Worm (Caenorhabditis elegans) whole organism, mixed stage, embryonic: ENCODE data around the gene F46C3.6.

Experiments
- M03D4.4 ChIP-seq: sonication (generic microtip); optimal IDR thresholded peaks from 2 replicates; lab custom pipeline; 2017; ENCODE audit warnings: mild to moderate bottlenecking, missing genetic modification characterization, missing compliant biosample characterization
- bed-3 ChIP-seq: fragments of 200-800 bp; sonication (Bioruptor generic); optimal IDR thresholded peaks from 3 replicates; lab custom pipeline; 2018; ENCODE audit warnings: mild to moderate bottlenecking, missing genetic modification characterization, moderate library complexity, missing compliant biosample characterization
- blmp-1 ChIP-seq: fragments of 150-350 bp; optimal IDR thresholded peaks from 2 replicates; lab custom pipeline; 2014; ENCODE audit warnings: missing biosample characterization, missing genetic modification characterization
- ceh-39 ChIP-seq: fragments of 150-350 bp; optimal IDR thresholded peaks from 2 replicates; lab custom pipeline; 2014; ENCODE audit warnings: missing biosample characterization, missing genetic modification characterization
- ceh-43 ChIP-seq: fragments of 200-800 bp; sonication (Bioruptor generic); optimal IDR thresholded peaks from 2 replicates; lab custom pipeline; 2018; ENCODE audit warnings: mild to moderate bottlenecking, missing genetic modification characterization, moderate library complexity, missing compliant biosample characterization
- ceh-83 ChIP-seq: fragments of 200-800 bp; sonication (Bioruptor generic); optimal IDR thresholded peaks from 2 replicates; lab custom pipeline; 2018; ENCODE audit warnings: mild to moderate bottlenecking, missing genetic modification characterization, missing compliant biosample characterization
- ces-1 ChIP-seq: fragments of 150-350 bp; optimal IDR thresholded peaks from 2 replicates; lab custom pipeline; 2014; ENCODE audit warnings: missing biosample characterization, missing genetic modification reagents, missing genetic modification characterization
- cnd-1 ChIP-seq: fragments of 200-800 bp; sonication (Bioruptor generic); optimal IDR thresholded peaks from 2 replicates; lab custom pipeline; 2018; ENCODE audit warnings: mild to moderate bottlenecking, missing genetic modification characterization, missing compliant biosample characterization
- drap-1 ChIP-seq: fragments of 200-800 bp; sonication (Bioruptor generic); optimal IDR thresholded peaks from 3 replicates; lab custom pipeline; 2018; ENCODE audit warnings: mild to moderate bottlenecking, missing genetic modification characterization, missing compliant biosample characterization
- flh-1 ChIP-seq: fragments of 200-800 bp; sonication (Bioruptor generic); optimal IDR thresholded peaks from 2 replicates; lab custom pipeline; 2018; ENCODE audit warnings: mild to moderate bottlenecking, missing genetic modification characterization, moderate library complexity, missing compliant biosample characterization
- hlh-1 ChIP-seq: fragments of 150-350 bp; optimal IDR thresholded peaks from 2 replicates; lab custom pipeline; 2014; ENCODE audit warnings: missing biosample characterization, missing genetic modification reagents, missing genetic modification characterization
- lin-32 ChIP-seq: fragments of 200-800 bp; sonication (Bioruptor generic); optimal IDR thresholded peaks from 2 replicates; lab custom pipeline; 2018; ENCODE audit warnings: mild to moderate bottlenecking, missing genetic modification characterization, missing compliant biosample characterization
- mep-1 ChIP-seq: fragments of 150-350 bp; optimal IDR thresholded peaks from 2 replicates; lab custom pipeline; 2017; ENCODE audit warnings: missing biosample characterization, missing genetic modification reagents, missing genetic modification characterization, inconsistent platforms
- mls-2 ChIP-seq: sonication (generic microtip); optimal IDR thresholded peaks from 2 replicates; lab custom pipeline; 2016; ENCODE audit warnings: mild to moderate bottlenecking, missing genetic modification characterization, moderate library complexity, missing compliant biosample characterization
- nhr-12 ChIP-seq: fragments of 150-350 bp; optimal IDR thresholded peaks from 2 replicates; lab custom pipeline; 2014; ENCODE audit warnings: missing biosample characterization, missing genetic modification characterization
- nhr-237 ChIP-seq: fragments of 150-350 bp; optimal IDR thresholded peaks from 2 replicates; lab custom pipeline; 2014; ENCODE audit warnings: missing biosample characterization, missing genetic modification characterization
- nhr-28 ChIP-seq: fragments of 150-350 bp; optimal IDR thresholded peaks from 2 replicates; lab custom pipeline; 2014; ENCODE audit warnings: missing biosample characterization, missing genetic modification characterization
- nhr-76 ChIP-seq: sonication (generic microtip); optimal IDR thresholded peaks from 2 replicates; lab custom pipeline; 2017; ENCODE audit warnings: missing biosample characterization, missing genetic modification characterization
- snpc-4 ChIP-seq: fragments of 150-350 bp; optimal IDR thresholded peaks from 2 replicates; lab custom pipeline; 2014; ENCODE audit warnings: missing biosample characterization, missing genetic modification characterization
- sptf-1 ChIP-seq: sonication (generic microtip); optimal IDR thresholded peaks from 2 replicates; lab custom pipeline; 2017; ENCODE audit warnings: mild to moderate bottlenecking, missing genetic modification characterization, moderate library complexity, missing compliant biosample characterization
- tbx-8 ChIP-seq: fragments of 200-800 bp; sonication (Bioruptor generic); optimal IDR thresholded peaks from 2 replicates; lab custom pipeline; 2018; ENCODE audit warnings: mild to moderate bottlenecking, missing genetic modification characterization, moderate library complexity, missing compliant biosample characterization
- unc-120 ChIP-seq: sonication (generic microtip); optimal IDR thresholded peaks from 2 replicates; lab custom pipeline; 2017; ENCODE audit warnings: missing genetic modification characterization, missing compliant biosample characterization; ENCODE audit not compliant: poor library complexity, severe bottlenecking
- unc-39 ChIP-seq: fragments of 150-350 bp; optimal IDR thresholded peaks from 2 replicates; lab custom pipeline; 2014; ENCODE audit warnings: missing biosample characterization, missing genetic modification characterization
- unc-62 ChIP-seq: fragments of 150-350 bp; optimal IDR thresholded peaks from 2 replicates; lab custom pipeline; 2014; ENCODE audit warnings: missing biosample characterization, missing genetic modification reagents, missing genetic modification characterization
- zip-8 ChIP-seq: fragments of 150-350 bp; optimal IDR thresholded peaks from 2 replicates; lab custom pipeline; 2014; ENCODE audit warnings: missing biosample characterization, missing genetic modification characterization
- ztf-11 ChIP-seq: fragments of 150-350 bp; optimal IDR thresholded peaks from 2 replicates; lab custom pipeline; 2014; ENCODE audit warnings: missing biosample characterization, missing genetic modification characterization

The F46C3.6 gene

DNA sequence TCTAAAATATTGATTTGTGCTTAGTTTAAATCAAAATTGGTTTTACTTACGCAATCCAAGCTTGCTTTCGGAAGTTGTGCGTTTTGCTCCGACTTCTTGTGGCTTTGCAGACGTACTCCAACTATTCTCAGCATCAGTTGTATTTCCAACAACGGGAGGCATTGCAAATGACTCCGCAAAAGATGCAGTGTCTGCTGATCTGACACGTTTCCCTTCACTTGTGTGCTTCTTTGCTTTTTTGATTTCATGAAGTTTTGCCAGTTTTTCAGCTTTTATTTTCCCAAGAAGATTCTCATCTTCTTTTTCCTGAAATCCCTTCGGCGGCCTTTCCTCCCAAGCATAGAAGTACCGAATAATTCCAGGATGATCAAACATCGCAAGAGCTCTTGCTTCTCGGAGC, 8.2 kb downstream of the F46C3.6 start:
- TF ChIP-seq snpc-4 (no peak), M03D4.4 (tag; lab: Kevin White, UChicago) (no peak), bed-3 (GFP tag; lab: Kevin White, UChicago) (no peak)

DNA sequence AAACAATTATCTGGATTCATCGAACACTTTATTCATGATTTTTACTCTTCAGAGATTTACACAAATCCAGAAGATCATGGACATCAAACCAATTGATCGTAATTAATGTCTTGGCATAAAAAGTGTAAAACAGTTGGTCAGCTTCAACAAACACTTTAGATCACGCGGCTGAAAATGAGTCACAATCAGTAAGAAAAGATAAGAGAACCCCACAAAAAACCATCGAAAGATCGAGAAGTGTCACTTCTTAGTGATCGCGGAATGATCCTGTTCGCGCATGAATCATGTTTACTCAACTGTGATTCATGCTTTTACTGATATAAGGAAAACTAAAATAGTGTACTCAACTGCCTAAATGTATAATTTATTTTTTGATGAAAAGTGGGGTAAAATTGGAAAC, 10.4 kb downstream of the F46C3.6 start:
- TF ChIP-seq bed-3 (GFP tag; lab: Kevin White, UChicago) = no peak

DNA sequence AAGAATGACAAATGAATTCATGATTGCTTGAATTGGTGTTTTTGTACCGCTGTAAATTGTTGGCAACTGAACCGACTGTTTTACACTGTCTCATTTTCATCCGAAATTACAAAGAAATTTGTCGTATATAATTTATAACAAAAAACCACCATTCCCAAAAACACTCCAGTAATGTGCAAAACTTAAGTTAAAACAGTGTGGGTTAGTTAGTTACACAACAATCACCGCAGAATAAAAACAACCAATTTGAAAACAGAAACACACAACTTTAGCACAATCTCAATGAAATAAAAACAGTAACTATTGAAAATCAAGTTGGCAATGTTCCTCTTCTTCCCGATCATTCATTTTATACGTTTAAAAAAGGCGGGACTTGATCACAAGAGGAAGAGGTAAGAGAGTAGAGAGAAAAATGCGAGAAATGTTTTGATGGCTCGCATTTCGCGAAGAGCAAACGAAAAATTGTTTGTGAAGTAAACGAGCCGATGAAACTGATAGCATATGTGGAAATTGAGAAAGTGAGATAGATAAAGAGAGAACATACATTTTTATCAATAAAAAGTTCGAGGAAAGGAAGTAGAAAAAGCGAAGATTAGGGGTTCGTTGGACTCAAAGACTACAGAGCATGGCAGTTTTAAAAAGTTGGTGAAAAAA, 12.1 kb downstream of the F46C3.6 start, which contains the start of gene F08B12.4:
TSS of gene F08B12.4 (minus strand) at position 51 of the 654 bp plus-strand sequence.
- TF ChIP-seq ceh-39 (tag; lab: Kevin White, UChicago) (no peak), drap-1 (GFP tag; lab: Kevin White, UChicago) (no peak)

DNA sequence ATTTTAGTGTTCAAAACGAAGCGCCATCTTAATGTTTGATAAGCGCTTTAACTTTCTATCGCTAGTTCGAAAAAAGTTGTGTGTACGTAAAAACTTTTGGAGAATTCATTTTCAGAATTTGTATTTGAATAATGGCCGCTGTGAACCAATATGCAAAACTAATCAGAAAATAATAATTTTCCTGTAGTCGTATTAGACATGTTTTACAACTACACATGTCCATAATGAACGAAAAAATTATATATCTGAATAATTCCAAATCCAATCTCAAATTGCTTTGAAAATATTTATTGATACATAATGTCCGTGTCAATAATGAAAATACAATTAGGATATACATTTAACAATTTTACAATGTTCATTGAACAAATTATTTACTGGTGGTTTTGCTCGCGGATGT, 13.1 kb downstream of the F46C3.6 start:
- TF ChIP-seq blmp-1 (tag; lab: Kevin White, UChicago) = no peak
- TF ChIP-seq lin-32 = no peak
- TF ChIP-seq unc-62 = no peak
- no peak for TF ChIP-seq ces-1 (GFP tag; lab: Kevin White, UChicago)
- TF ChIP-seq, all 35 proteins: peak for 0

DNA sequence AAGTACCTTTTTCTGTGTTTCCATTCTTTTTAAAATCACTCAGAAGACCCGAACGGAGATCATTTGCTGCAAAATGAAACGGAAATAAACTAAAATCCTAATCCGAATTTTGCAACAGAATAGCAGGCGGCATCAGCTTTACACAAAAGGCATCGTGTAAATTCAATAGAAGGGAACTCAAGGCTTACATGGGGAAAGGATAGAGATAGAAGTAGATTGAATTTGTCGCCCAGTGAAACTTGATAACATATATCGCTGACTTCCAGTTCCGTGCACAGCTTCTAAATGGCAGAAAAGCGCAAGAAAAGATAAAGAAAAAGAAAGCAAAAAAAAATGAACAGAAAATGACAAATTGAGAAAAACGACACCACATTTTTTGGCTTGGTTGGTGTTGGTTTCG, 14.0 kb downstream of the F46C3.6 start, which contains the start of gene slo-2:
TSS of gene slo-2 (minus strand) at position 24 of the 400 bp plus-strand sequence.
- TF ChIP-seq snpc-4 (no peak), ces-1 (GFP tag; lab: Kevin White, UChicago) (peak; percentile 89)

DNA sequence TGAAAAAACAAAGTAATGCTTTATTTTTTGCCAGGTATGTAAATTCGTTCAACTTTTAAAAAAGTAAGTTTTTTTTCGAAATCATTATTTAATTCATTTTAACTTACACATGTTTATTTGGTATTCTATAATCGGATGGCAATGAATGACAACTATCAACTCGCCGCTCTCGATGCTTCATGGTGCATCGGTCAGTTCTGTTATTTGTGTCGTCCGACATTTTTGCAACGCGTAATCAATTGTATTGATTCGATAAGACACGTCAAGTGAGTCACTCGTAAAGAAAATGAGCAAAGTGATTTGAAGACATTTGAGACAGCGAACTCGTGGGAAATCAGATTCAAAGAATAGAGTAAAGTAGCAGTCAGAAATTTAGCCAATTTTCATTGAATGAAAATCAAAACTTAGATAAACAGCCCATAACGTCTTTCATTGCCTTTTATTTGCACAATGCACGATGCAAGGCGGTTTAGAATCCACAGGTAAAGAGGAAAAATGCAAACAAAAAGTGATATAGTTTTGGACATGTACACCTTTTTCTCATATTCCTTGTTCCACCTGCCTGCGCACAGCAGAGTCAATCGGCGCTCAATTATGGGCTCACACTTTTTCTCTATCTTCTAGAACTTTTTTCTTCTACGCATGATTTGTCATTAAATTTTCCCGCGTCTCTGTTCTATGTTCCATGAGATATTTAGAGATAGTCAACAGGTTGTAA, 19.2 kb downstream of the F46C3.6 start:
- TF ChIP-seq unc-62 (no peak), nhr-76 (tag; lab: Kevin White, UChicago) (no peak), snpc-4 (no peak), ceh-39 (tag; lab: Kevin White, UChicago) (no peak), mls-2 (tag; lab: Kevin White, UChicago) (no peak), flh-1 (GFP tag; lab: Kevin White, UChicago) (no peak), nhr-12 (tag; lab: Kevin White, UChicago) (no peak), unc-120 (no peak), hlh-1 (tag; lab: Kevin White, UChicago) (no peak), drap-1 (GFP tag; lab: Kevin White, UChicago) (no peak), nhr-28 (tag; lab: Kevin White, UChicago) (no peak), ztf-11 (tag; lab: Kevin White, UChicago) (no peak), cnd-1 (tag; lab: Kevin White, UChicago) (no peak), unc-39 (tag; lab: Kevin White, UChicago) (no peak), zip-8 (no peak), ces-1 (GFP tag; lab: Kevin White, UChicago) (no peak)

DNA sequence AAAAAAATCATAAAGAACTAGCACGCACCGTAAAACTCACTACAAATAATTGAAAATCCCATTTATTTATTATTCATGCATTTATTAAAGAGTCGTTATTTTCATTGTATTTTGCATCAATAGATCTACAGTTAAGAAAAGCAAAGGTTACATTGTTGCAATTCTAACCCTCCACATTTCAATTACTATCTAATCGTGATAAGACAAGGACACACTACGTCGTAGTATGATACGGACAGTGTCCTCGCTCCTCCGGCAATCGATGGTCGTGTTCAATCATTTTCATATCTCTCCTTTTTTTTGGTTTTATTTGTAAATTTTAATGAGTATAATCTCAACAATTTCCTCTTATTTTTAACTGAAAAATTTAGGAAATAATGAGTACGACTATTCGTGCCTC, 26.9 kb downstream of the F46C3.6 start, which contains the start of gene prx-12:
TSS of gene prx-12 (plus strand) at position 371 of the 400 bp plus-strand sequence.
- TF ChIP-seq ceh-83 (GFP tag; lab: Kevin White, UChicago) = no peak
- no peak for TF ChIP-seq nhr-76 (tag; lab: Kevin White, UChicago)
- TF ChIP-seq cnd-1 (tag; lab: Kevin White, UChicago) = no peak
- TF ChIP-seq ztf-11 (tag; lab: Kevin White, UChicago) = no peak
- TF ChIP-seq mep-1 = no peak
- TF ChIP-seq unc-120 = no peak
- TF ChIP-seq hlh-1 (tag; lab: Kevin White, UChicago) = no peak
- no peak for TF ChIP-seq ces-1 (GFP tag; lab: Kevin White, UChicago)
- no peak for TF ChIP-seq mls-2 (tag; lab: Kevin White, UChicago)
- TF ChIP-seq sptf-1 (tag; lab: Kevin White, UChicago) = no peak
- TF ChIP-seq ceh-43 (GFP tag; lab: Kevin White, UChicago) = no peak
- TF ChIP-seq tbx-8 (GFP tag; lab: Kevin White, UChicago) = no peak
- TF ChIP-seq nhr-237 (tag; lab: Kevin White, UChicago) = no peak
- TF ChIP-seq ceh-39 (tag; lab: Kevin White, UChicago) = no peak
